Worm (Caenorhabditis elegans) whole organism, L4/young adult: Measurements from ENCODE around the gene mut-15.
"Not testable (repeated sequence)": the region's sequence is repeated elsewhere in the genome, so short reads cannot be mapped to it uniquely, and the experiment has no call there.

Experiments
- W03F9.2 ChIP-seq: fragments of 150-350 bp; optimal IDR thresholded peaks from 2 replicates; lab custom pipeline; 2014; ENCODE audit warnings: missing biosample characterization, missing genetic modification characterization
- dao-5 ChIP-seq: sonication (generic microtip); optimal IDR thresholded peaks from 2 replicates; lab custom pipeline; 2016; ENCODE audit warnings: missing genotype, missing genetic modification characterization, moderate library complexity, missing compliant biosample characterization
- him-1 ChIP-seq: sonication (generic microtip); optimal IDR thresholded peaks from 2 replicates; lab custom pipeline; 2016; ENCODE audit warnings: missing genotype, missing genetic modification reagents, missing genetic modification characterization, missing compliant biosample characterization

The mut-15 gene

ce11 chrV:15031373-15031772 is 29.0 kb downstream of the mut-15 start, which contains the start of gene cng-1:
Gene cng-1 (minus strand): TSS chrV:15031473.
- not testable (repeated sequence) for TF ChIP-seq dao-5 (tag; lab: Kevin White, UChicago); him-1 (tag; lab: Kevin White, UChicago); W03F9.2

DNA sequence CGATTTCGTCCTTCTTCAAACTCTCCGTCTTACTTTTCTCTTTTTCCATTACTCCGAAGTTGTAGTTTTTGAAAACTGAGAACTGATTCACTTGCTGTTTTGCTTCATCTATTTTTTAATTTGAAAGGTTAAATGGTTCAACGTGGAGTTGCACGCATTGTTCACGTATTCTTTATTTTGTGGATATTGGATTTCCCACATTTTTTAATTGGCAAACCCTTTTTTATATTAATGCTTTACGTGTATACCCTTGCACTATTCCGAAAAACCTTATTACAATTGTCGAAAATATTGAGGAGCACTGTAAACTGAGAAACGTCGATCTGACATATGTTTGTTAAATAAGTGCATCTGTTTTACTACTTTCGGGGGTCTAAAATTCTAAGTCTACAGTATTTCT is 34.4 kb downstream of the mut-15 start, which contains the start of gene melo-3:
Gene melo-3, minus strand, starts transcription at position 101 of the 400 bp plus-strand sequence.
- not testable (repeated sequence) for TF ChIP-seq W03F9.2; him-1 (tag; lab: Kevin White, UChicago); dao-5 (tag; lab: Kevin White, UChicago)

DNA sequence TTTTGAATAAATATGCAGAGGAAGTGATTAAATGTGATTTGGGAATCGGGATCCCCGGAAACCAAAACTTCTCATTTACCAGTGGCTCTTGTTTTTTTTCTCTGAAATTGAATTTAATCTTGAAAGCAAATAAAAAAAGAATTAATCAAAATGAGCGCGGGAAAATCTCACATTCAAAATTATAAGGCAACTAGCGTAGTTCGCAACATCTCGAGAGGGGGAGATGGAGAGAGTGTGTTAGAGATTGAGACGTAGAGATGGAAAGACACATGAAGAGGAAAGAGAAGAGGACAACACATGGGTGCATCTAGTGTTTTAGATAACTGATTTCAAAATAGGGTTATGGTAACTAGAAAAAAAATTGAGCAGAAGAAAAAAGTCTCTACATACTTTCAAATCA is 45.8 kb downstream of the mut-15 start, which contains the start of gene sdc-3:
Gene sdc-3, minus strand, starts transcription at position 101 of the 400 bp plus-strand sequence.
- TF ChIP-seq dao-5 (tag; lab: Kevin White, UChicago) (no peak), W03F9.2 (no peak), him-1 (tag; lab: Kevin White, UChicago) (no peak)

- TF ChIP-seq W03F9.2, result no peak
- TF ChIP-seq dao-5 (tag; lab: Kevin White, UChicago), result no peak
- TF ChIP-seq him-1 (tag; lab: Kevin White, UChicago), result no peak
These were observed 49.4 kb downstream of the mut-15 start for ce11 chrV:15051720-15052119.

ce11 chrV:15052368-15052767 is 50.0 kb downstream of the mut-15 start, which contains the start of the genes fbxa-82 and C25D7.5:
Gene fbxa-82 (minus strand): TSS chrV:15052530.
Gene C25D7.5 (plus strand): TSS chrV:15052650.
- TF ChIP-seq W03F9.2 (no peak), dao-5 (tag; lab: Kevin White, UChicago) (no peak), him-1 (tag; lab: Kevin White, UChicago) (no peak)
